Worm (Caenorhabditis elegans): ENCODE data around the gene Y73B6BL.23.

ce11 chrIV:6438051-6438450 is 19.2 kb upstream of the Y73B6BL.23 start, which contains the start of gene dlc-5:
- TF ChIP-seq lsy-2 (tag; optimal IDR thresholded peaks at IDR 0.05) (no peak), dmd-4 (tag; optimal IDR thresholded peaks at IDR 0.05) (no peak), mdl-1 (tag; optimal IDR thresholded peaks at IDR 0.05) (no peak), snpc-4 (tag; optimal IDR thresholded peaks at IDR 0.05) (no peak), zag-1 (tag; optimal IDR thresholded peaks at IDR 0.05) (no peak), unc-62 (GFP tag; optimal IDR thresholded peaks at IDR 0.05) (no peak), nhr-6 (tag; optimal IDR thresholded peaks at IDR 0.05) (no peak), lin-11 (tag; optimal IDR thresholded peaks at IDR 0.05) (no peak)

Measured in whole organism, L2 larva.